Worm (Caenorhabditis elegans) whole organism, L2 larva: ENCODE measurements around the gene Y50D4A.6.

Experiments used
- C34F6.9 ChIP-seq: fragments of 150-350 bp; optimal IDR thresholded peaks from 2 replicates; lab custom pipeline; 2014; ENCODE audit warnings: missing biosample characterization, missing genetic modification characterization
- R02D3.7 ChIP-seq: fragments of 150-350 bp; optimal IDR thresholded peaks from 2 replicates; lab custom pipeline; 2014; ENCODE audit warnings: missing biosample characterization, missing genetic modification characterization
- Y55F3AM.14 ChIP-seq: fragments of 200-800 bp; sonication (Bioruptor generic); optimal IDR thresholded peaks from 2 replicates; lab custom pipeline; 2018; ENCODE audit warnings: mild to moderate bottlenecking, missing genetic modification characterization, missing compliant biosample characterization
- ZK546.5 ChIP-seq: sonication (generic microtip); optimal IDR thresholded peaks from 2 replicates; lab custom pipeline; 2017; ENCODE audit warnings: missing biosample characterization, missing genetic modification characterization
- alr-1 ChIP-seq: fragments of 150-350 bp; optimal IDR thresholded peaks from 2 replicates; lab custom pipeline; 2014; ENCODE audit warnings: missing biosample characterization, missing genetic modification characterization
- ama-1 ChIP-seq: fragments of 150-350 bp; optimal IDR thresholded peaks from 2 replicates; lab custom pipeline; 2018; ENCODE audit warnings: inconsistent platforms
- ceh-16 ChIP-seq: fragments of 150-350 bp; optimal IDR thresholded peaks from 2 replicates; lab custom pipeline; 2014; ENCODE audit warnings: missing biosample characterization, missing genetic modification characterization
- ceh-82 ChIP-seq: fragments of 150-350 bp; optimal IDR thresholded peaks from 2 replicates; lab custom pipeline; 2014; ENCODE audit warnings: missing biosample characterization, missing genetic modification characterization
- dmd-4 ChIP-seq: sonication (generic microtip); optimal IDR thresholded peaks from 2 replicates; lab custom pipeline; 2017; ENCODE audit warnings: missing biosample characterization, missing genetic modification characterization
- fos-1 ChIP-seq: fragments of 150-350 bp; optimal IDR thresholded peaks from 2 replicates; lab custom pipeline; 2014; ENCODE audit warnings: missing biosample characterization, missing genetic modification characterization
- gmeb-1 ChIP-seq: fragments of 150-350 bp; optimal IDR thresholded peaks from 2 replicates; lab custom pipeline; 2014; ENCODE audit warnings: missing biosample characterization, missing genetic modification characterization
- lin-11 ChIP-seq: fragments of 150-350 bp; sonication (generic microtip); optimal IDR thresholded peaks from 2 replicates; lab custom pipeline; 2014; ENCODE audit warnings: missing biosample characterization, missing genetic modification characterization, inconsistent platforms, mixed read lengths
- lin-13 ChIP-seq: fragments of 150-350 bp; optimal IDR thresholded peaks from 2 replicates; lab custom pipeline; 2014; ENCODE audit warnings: missing biosample characterization, missing genetic modification reagents, missing genetic modification characterization
- lsy-2 ChIP-seq, 2 experiments: fragments of 150-350 bp in 1 of 2; sonication (generic microtip) in 1 of 2; optimal IDR thresholded peaks; 2 replicates each; lab custom pipeline; 2014 to 2017; ENCODE audit warnings: missing biosample characterization in 2 of 2, missing genetic modification characterization in 2 of 2
- mab-5 ChIP-seq: fragments of 150-350 bp; optimal IDR thresholded peaks from 2 replicates; lab custom pipeline; 2014; ENCODE audit warnings: missing biosample characterization, missing genetic modification characterization
- mdl-1 ChIP-seq, 2 experiments: fragments of 150-350 bp in 1 of 2; sonication (generic microtip) in 1 of 2; optimal IDR thresholded peaks; 2 replicates each; lab custom pipeline; 2017; ENCODE audit warnings: missing biosample characterization in 2 of 2, missing genetic modification characterization in 2 of 2
- nhr-10 ChIP-seq: sonication (generic microtip); optimal IDR thresholded peaks from 2 replicates; lab custom pipeline; 2017; ENCODE audit warnings: missing biosample characterization, missing genetic modification characterization
- nhr-11 ChIP-seq: fragments of 150-350 bp; optimal IDR thresholded peaks from 2 replicates; lab custom pipeline; 2014; ENCODE audit warnings: missing biosample characterization, missing genetic modification characterization
- nhr-129 ChIP-seq: fragments of 150-350 bp; optimal IDR thresholded peaks from 2 replicates; lab custom pipeline; 2014; ENCODE audit warnings: missing biosample characterization, missing genetic modification characterization
- nhr-21 ChIP-seq: fragments of 150-350 bp; optimal IDR thresholded peaks from 2 replicates; lab custom pipeline; 2014; ENCODE audit warnings: missing biosample characterization, missing genetic modification characterization
- nhr-237 ChIP-seq: fragments of 150-350 bp; optimal IDR thresholded peaks from 2 replicates; lab custom pipeline; 2014; ENCODE audit warnings: missing biosample characterization, missing genetic modification characterization
- nhr-25 ChIP-seq: fragments of 150-350 bp; sonication (generic microtip); optimal IDR thresholded peaks from 3 replicates; lab custom pipeline; 2014; ENCODE audit warnings: missing biosample characterization, missing genetic modification characterization
- nhr-6 ChIP-seq: fragments of 150-350 bp; optimal IDR thresholded peaks from 2 replicates; lab custom pipeline; 2014; ENCODE audit warnings: missing biosample characterization, missing genetic modification characterization
- sem-4 ChIP-seq: fragments of 150-350 bp; optimal IDR thresholded peaks from 2 replicates; lab custom pipeline; 2014; ENCODE audit warnings: missing biosample characterization, missing genetic modification reagents, missing genetic modification characterization
- skn-1 ChIP-seq: sonication (generic microtip); optimal IDR thresholded peaks from 2 replicates; lab custom pipeline; 2017; ENCODE audit warnings: missing biosample characterization, missing genetic modification characterization
- sma-3 ChIP-seq: sonication (generic microtip); optimal IDR thresholded peaks from 2 replicates; lab custom pipeline; 2016; ENCODE audit warnings: missing genetic modification reagents, missing genetic modification characterization, missing compliant biosample characterization
- sma-9 ChIP-seq, 2 experiments: fragments of 150-350 bp in 1 of 2; sonication (generic microtip) in 1 of 2; optimal IDR thresholded peaks; 2 replicates each; lab custom pipeline; 2014 to 2016; ENCODE audit warnings: missing genetic modification characterization in 2 of 2, mild to moderate bottlenecking in 1 of 2, missing biosample characterization in 1 of 2, missing compliant biosample characterization in 1 of 2, missing genetic modification reagents in 1 of 2, moderate library complexity in 1 of 2
- unc-39 ChIP-seq: fragments of 150-350 bp; optimal IDR thresholded peaks from 2 replicates; lab custom pipeline; 2014; ENCODE audit warnings: missing biosample characterization, missing genetic modification characterization
- unc-62 ChIP-seq: fragments of 150-350 bp; optimal IDR thresholded peaks from 2 replicates; lab custom pipeline; 2014; ENCODE audit warnings: missing biosample characterization, missing genetic modification reagents, missing genetic modification characterization
- ztf-1 ChIP-seq: fragments of 200-800 bp; sonication (Bioruptor generic); conservative IDR thresholded peaks from 2 replicates; pipeline ENCODE4 v1.3.6; 2022; ENCODE audit warnings: missing genetic modification characterization, missing compliant biosample characterization
- ztf-11 ChIP-seq: sonication (generic microtip); optimal IDR thresholded peaks from 2 replicates; lab custom pipeline; 2017; ENCODE audit warnings: missing biosample characterization, missing genetic modification characterization
- ztf-4 ChIP-seq: fragments of 150-350 bp; optimal IDR thresholded peaks from 2 replicates; lab custom pipeline; 2014; ENCODE audit warnings: missing biosample characterization, missing genetic modification characterization

Gene Y50D4A.6

DNA sequence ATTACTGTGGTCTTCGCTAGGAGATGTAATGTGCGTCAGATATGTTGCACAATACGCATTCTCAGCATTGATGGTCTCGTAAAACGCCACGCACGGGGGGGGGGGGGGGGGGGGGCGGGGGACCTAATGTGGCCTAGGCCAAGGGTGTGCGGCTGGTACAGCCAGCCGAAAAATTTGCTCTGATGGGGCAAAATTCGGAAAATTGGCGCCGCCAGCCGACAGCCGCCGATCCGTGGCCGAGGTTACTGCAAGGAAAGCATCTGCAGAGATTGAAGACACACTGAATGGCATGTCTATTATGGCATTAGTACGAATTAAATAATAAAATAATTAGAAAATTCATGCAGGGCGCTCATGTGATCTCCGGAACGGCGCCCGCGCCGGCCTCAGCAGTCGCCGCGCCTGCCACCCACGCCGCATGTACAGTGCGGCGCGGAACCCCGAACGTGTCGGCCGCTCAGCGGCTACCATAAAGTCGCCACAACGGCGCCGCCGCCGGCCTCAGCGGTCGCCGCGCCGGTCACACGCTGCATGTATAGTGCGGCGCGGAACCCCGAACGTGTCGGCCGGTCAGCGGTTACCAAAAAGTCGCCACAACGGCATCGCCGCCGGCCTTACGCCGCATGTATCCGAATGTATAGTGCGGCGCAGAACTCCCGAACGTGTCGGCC, at the start of gene Y50D4A.6:
Y50D4A.6 (minus strand) TSS at position 51 of the 671 bp plus-strand sequence.
- TF ChIP-seq nhr-129 (tag; lab: Kevin White, UChicago) (no peak), ceh-82 (no peak)

DNA sequence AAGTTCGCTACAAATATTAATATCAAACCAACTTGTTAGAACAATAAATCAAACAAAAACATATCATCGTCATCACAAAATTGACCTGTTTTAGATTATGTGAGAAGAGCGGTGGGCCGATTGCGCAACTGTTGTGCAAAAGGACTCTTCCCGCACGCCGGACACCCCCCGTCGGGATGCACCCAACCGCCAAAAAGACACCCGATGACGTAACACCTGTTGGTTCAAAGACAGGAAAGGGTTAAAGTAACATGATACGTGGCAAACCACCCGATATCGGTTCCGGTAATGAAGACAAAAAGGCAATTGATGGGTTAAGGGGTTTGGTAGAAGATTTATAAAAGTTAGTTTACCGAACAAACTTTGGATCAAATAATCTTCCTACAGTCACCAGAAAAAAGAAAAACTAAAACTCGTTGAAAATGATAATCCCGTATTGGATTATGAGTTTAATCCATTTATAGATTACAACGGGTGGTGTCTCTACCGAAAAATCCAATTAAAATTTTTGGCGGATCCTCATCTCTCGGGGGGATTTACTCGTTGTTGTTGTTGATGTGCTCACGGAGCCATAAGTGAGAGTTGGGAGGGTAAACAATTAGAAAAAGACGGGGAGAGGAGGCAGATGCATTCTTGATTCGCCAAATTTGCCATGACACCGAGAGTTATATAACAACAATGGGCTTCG, 45.1 kb upstream of the Y50D4A.6 start:
- TF ChIP-seq ceh-16 (tag; lab: Kevin White, UChicago) (no peak), ztf-1 (GFP tag; lab: Robert Waterston, UW) (no peak), mab-5 (no peak), nhr-25 (tag; lab: Kevin White, UChicago) (no peak), ztf-11 (tag; lab: Kevin White, UChicago) (no peak), nhr-237 (tag; lab: Kevin White, UChicago) (no peak), C34F6.9 (tag; lab: Kevin White, UChicago) (no peak), lsy-2 (tag; optimal IDR thresholded peaks at IDR 0.05; lab: Kevin White, UChicago) (no peak)

DNA sequence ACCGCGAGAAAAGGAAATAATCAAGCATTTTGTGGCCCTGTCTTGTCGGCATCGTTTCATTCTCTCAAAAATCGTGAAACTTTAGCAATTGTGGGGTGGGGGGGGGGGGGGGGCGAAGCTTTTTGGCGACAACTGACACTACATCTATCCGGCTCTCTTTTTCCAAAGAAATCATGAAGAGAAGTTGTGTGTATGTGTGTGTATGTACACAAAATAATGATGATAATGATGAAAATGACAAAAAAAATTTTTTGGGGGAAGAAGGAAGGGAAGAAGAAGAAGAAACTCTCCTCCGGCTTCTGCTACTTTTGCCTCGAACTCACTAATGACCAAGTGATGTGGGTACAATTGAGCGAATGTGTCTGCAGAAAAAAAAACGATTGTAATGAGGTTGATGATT, 43.9 kb upstream of the Y50D4A.6 start:
- TF ChIP-seq nhr-21 (no peak), ztf-11 (tag; lab: Kevin White, UChicago) (no peak), lin-11 (no peak), nhr-237 (tag; lab: Kevin White, UChicago) (no peak), sma-9 (GFP tag; optimal IDR thresholded peaks at IDR 0.05; lab: Kevin White, UChicago) (peak; percentile 12), sma-9 (tag; optimal IDR thresholded peaks at IDR 0.05; lab: Kevin White, UChicago) (no peak), nhr-129 (tag; lab: Kevin White, UChicago) (peak; percentile 35), nhr-10 (tag; lab: Kevin White, UChicago) (no peak), skn-1 (tag; lab: Kevin White, UChicago) (no peak), Y55F3AM.14 (GFP tag; lab: Kevin White, UChicago) (no peak), ztf-4 (tag; lab: Kevin White, UChicago) (no peak), gmeb-1 (tag; lab: Kevin White, UChicago) (no peak), fos-1 (tag; lab: Kevin White, UChicago) (no peak), R02D3.7 (tag; lab: Kevin White, UChicago) (no peak)

DNA sequence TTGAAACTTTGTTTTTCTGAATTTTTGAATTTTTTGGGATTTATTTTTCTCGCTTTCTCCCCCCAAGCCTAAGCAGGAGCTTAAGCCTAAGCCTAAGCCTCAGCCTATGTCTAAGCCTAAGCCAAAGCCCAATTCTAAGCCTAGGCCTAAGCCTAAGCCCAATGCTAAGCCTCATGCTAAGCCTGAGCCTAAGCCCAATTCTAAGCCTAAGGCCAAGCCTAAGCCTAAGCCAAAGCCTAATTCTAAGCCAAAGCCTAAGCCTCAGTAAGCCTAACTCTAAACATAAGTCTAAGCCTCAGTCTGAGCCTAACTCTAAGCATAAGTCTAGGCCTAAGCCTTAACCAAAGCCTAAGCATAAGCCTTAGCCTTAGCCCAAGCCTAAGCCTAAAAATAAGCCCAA, 43.4 kb upstream of the Y50D4A.6 start:
- TF ChIP-seq ceh-82 = no peak
- TF ChIP-seq nhr-129 (tag; lab: Kevin White, UChicago) = no peak
- no peak for TF ChIP-seq unc-39
- TF ChIP-seq nhr-237 (tag; lab: Kevin White, UChicago) = no peak
- TF ChIP-seq ztf-1 (GFP tag; lab: Robert Waterston, UW) = no peak
- no peak for TF ChIP-seq fos-1 (tag; lab: Kevin White, UChicago)
- no peak for TF ChIP-seq nhr-11 (tag; lab: Kevin White, UChicago)
- TF ChIP-seq nhr-21 = no peak
- no peak for TF ChIP-seq unc-62 (GFP tag; lab: Kevin White, UChicago)
- TF ChIP-seq sem-4 (tag; lab: Kevin White, UChicago) = no peak
- TF ChIP-seq lsy-2 (tag; optimal IDR thresholded peaks at IDR 0.05; lab: Kevin White, UChicago) = no peak
- no peak for TF ChIP-seq lin-11
- TF ChIP-seq alr-1 (tag; lab: Kevin White, UChicago) = no peak
- no peak for TF ChIP-seq ztf-4 (tag; lab: Kevin White, UChicago)
- no peak for TF ChIP-seq sma-3 (GFP tag; lab: Kevin White, UChicago)
- TF ChIP-seq C34F6.9 (tag; lab: Kevin White, UChicago) = no peak
- TF ChIP-seq dmd-4 (tag; lab: Kevin White, UChicago) = no peak
- no peak for TF ChIP-seq ceh-16 (tag; lab: Kevin White, UChicago)
- TF ChIP-seq nhr-6 (tag; lab: Kevin White, UChicago) = no peak
- TF ChIP-seq Y55F3AM.14 (GFP tag; lab: Kevin White, UChicago) = no peak

DNA sequence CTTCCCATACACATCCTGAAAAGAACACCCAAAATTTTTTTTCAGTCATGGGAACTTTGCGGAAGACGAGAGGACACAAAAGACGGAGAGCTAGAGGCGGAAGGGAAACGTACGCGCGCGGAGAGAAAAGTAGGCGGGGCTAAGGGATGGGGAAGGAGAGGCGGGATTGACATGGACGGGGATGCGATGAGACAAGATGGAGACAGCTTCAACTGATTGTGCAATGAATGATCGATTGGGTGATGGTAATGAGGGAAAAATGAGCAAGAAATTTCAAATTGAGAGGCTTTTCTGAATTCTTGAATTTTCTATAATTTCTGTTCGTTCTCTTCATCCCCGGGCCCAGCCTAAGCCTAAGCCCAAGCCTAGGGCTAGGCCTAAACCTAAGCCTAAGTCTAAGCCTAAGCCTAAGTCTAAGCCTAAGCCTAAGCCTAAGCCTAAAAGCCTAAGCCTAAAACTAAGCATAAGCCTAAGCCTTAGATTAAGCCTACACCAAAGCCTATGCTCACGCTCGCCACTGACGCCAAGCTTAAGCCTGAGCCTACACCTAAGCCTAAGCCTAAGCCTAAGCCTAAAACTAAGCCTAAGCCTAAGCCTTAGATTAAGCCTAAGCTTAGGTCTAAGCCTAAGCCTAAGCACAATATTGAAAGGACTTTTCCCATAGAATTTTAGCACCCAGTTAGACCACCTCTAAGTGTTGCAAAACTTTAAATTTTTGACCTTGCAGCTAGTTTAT, 37.4 kb upstream of the Y50D4A.6 start:
- no peak for TF ChIP-seq R02D3.7 (tag; lab: Kevin White, UChicago)
- TF ChIP-seq nhr-11 (tag; lab: Kevin White, UChicago) = no peak
- no peak for TF ChIP-seq lin-13 (GFP tag; lab: Kevin White, UChicago)
- TF ChIP-seq ama-1 (lab: Kevin White, UChicago) = no peak
- TF ChIP-seq nhr-237 (tag; lab: Kevin White, UChicago) = no peak
- no peak for TF ChIP-seq lin-11
- TF ChIP-seq mdl-1 (tag; optimal IDR thresholded peaks at IDR 0.05; lab: Kevin White, UChicago) = no peak
- no peak for TF ChIP-seq ZK546.5 (tag; lab: Kevin White, UChicago)
